Fruit fly (Drosophila melanogaster): Measurements from ENCODE around the gene Ugt37E1.

- TF ChIP-seq CG17806 (tag; optimal IDR thresholded peaks at IDR 0.05) (no peak), CG32121 (GFP tag; IDR thresholded peaks at IDR 0.05) (no peak), CG12605 (GFP tag; IDR thresholded peaks at IDR 0.05) (no peak), gl (tag; optimal IDR thresholded peaks at IDR 0.05) (no peak), CG4496 (GFP tag; IDR thresholded peaks at IDR 0.05) (no peak), CG9948 (tag; optimal IDR thresholded peaks at IDR 0.05) (no peak), CG8159 (tag; optimal IDR thresholded peaks at IDR 0.05) (no peak), fd96Ca (GFP tag; IDR thresholded peaks at IDR 0.05) (no peak), CG15710 (tag; optimal IDR thresholded peaks at IDR 0.05) (no peak), Ets98B (GFP tag; IDR thresholded peaks at IDR 0.05) (no peak), Pif1B (GFP tag; optimal IDR thresholded peaks at IDR 0.05) (no peak), Snoo (tag; optimal IDR thresholded peaks at IDR 0.05) (no peak), CG10348 (GFP tag; IDR thresholded peaks at IDR 0.05) (no peak)
These were observed 38.0 kb downstream of the Ugt37E1 start, which contains the start of gene CG13282 for dm6 chr2L:16834402-16834801.
